Fruit fly (Drosophila melanogaster): ENCODE measurements around the gene snRNP-U1-C.
A peak's percentile ranks its signal among the peaks of the same experiment; 100 is the strongest.

snRNP-U1-C gene

DNA sequence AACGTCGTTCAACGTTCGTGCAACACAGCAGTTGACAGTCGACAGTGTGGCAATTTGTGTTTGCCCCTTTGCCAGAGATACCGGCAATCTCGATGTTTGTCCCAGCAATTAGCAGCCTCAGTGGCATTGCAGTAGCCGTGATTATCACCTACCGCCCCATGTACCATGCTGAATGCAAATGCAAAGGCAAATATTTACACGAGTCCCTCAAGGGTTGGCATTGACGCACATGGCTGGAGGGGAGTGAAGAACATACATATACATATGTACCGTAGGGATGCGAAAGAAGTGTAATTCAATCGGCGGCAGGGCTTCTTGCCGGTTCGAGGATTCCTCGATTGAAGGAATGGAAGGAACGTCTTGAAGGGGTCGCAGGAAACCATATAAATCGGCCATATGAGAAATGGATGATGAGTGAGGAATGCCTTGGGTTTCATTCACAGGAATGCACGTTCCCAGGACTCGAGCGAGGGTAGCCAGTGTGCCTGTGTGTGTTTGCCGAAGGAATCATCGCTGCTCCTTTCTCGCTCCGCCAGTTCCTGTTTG, 16.5 kb upstream of the snRNP-U1-C start (continued):
- TF ChIP-seq ara (GFP tag; IDR thresholded peaks at IDR 0.05) (0 out of 2 replicates have a peak, but pooled peaks have one; percentile 33), CG15696 (tag; optimal IDR thresholded peaks at IDR 0.05) (peak; percentile 18), CG32767 (GFP tag; IDR thresholded peaks at IDR 0.05) (no peak), Usf (GFP tag; optimal IDR thresholded peaks at IDR 0.05) (no peak), crol (GFP tag; IDR thresholded peaks at IDR 0.05) (peak; percentile 22; the same call in 1 of the 2 replicates), dimm (GFP tag; IDR thresholded peaks at IDR 0.05) (no peak), nom (GFP tag; optimal IDR thresholded peaks at IDR 0.05) (peak; percentile 2), Ssrp (tag; optimal IDR thresholded peaks at IDR 0.05) (no peak), Hr78 (GFP tag; optimal IDR thresholded peaks at IDR 0.05) (peak in 1 of 2 experiments; percentile 6), CG7839 (tag; optimal IDR thresholded peaks at IDR 0.05) (no peak), gce (GFP tag; IDR thresholded peaks at IDR 0.05) (no peak), ci (GFP tag; IDR thresholded peaks at IDR 0.05) (0 out of 3 replicates have a peak, but pooled peaks have one; percentile 38), fd102C (GFP tag; optimal IDR thresholded peaks at IDR 0.05) (peak; percentile 24), CG2199 (GFP tag; IDR thresholded peaks at IDR 0.05) (no peak), mam (GFP tag; optimal IDR thresholded peaks at IDR 0.05) (no peak), CG8281 (tag; optimal IDR thresholded peaks at IDR 0.05) (no peak), nerfin-1 (tag; optimal IDR thresholded peaks at IDR 0.05) (peak; percentile 56), CTCF (GFP tag; optimal IDR thresholded peaks at IDR 0.05) (no peak), grn (GFP tag; optimal IDR thresholded peaks at IDR 0.05) (no peak), aop (GFP tag; IDR thresholded peaks at IDR 0.05) (no peak), Sry-δ (GFP tag; optimal IDR thresholded peaks at IDR 0.05) (no peak), dmrt11E (tag; optimal IDR thresholded peaks at IDR 0.05) (peak; percentile 15), fd64A (GFP tag; optimal IDR thresholded peaks at IDR 0.05) (peak; percentile 50), Dad (GFP tag; optimal IDR thresholded peaks at IDR 0.05) (no peak), sens (GFP tag) (peak; percentile 40), CG17612 (GFP tag; IDR thresholded peaks at IDR 0.05) (no peak), wdn (GFP tag; IDR thresholded peaks at IDR 0.05) (no peak), odd (GFP tag; optimal IDR thresholded peaks at IDR 0.05) (peak; percentile 17), CG3407 (GFP tag; optimal IDR thresholded peaks at IDR 0.05) (peak; percentile 2), eyg (GFP tag; optimal IDR thresholded peaks at IDR 0.05) (no peak), CG2202 (tag; optimal IDR thresholded peaks at IDR 0.05) (no peak), Optix (GFP tag; IDR thresholded peaks at IDR 0.05) (no peak), Kr (GFP tag; optimal IDR thresholded peaks at IDR 0.05) (peak; percentile 65), CG6813 (GFP tag; optimal IDR thresholded peaks at IDR 0.05) (peak; percentile 51), ac (GFP tag; optimal IDR thresholded peaks at IDR 0.05) (peak; percentile 33), CG2875 (GFP tag; optimal IDR thresholded peaks at IDR 0.05) (peak; percentile 4), CG8290 (GFP tag; optimal IDR thresholded peaks at IDR 0.05) (no peak), CG8290 (tag; optimal IDR thresholded peaks at IDR 0.05) (peak in 1 of 2 experiments; percentile 11), pros (GFP tag; optimal IDR thresholded peaks at IDR 0.05) (peak; percentile 93), CG11504 (tag; optimal IDR thresholded peaks at IDR 0.05) (peak; percentile 9), chinmo (GFP tag; IDR thresholded peaks at IDR 0.05; ENCODE audit: partially characterized antibody) (0 out of 4 replicates have a peak, but pooled peaks have one; percentile 23), Med (GFP tag) (peak; percentile 54), CG15479 (GFP tag; optimal IDR thresholded peaks at IDR 0.05) (peak; percentile 21), CG8089 (GFP tag; optimal IDR thresholded peaks at IDR 0.05) (no peak), CG2129 (GFP tag; IDR thresholded peaks at IDR 0.05; ENCODE audit: partially characterized antibody) (no peak), CG6175 (GFP tag; IDR thresholded peaks at IDR 0.05) (no peak), cg (GFP tag; optimal IDR thresholded peaks at IDR 0.05) (peak; percentile 10), gcm2 (GFP tag; optimal IDR thresholded peaks at IDR 0.05) (no peak), dan (GFP tag; IDR thresholded peaks at IDR 0.05) (no peak), CG33557 (GFP tag; optimal IDR thresholded peaks at IDR 0.05) (peak; percentile 17), ssp (GFP tag; IDR thresholded peaks at IDR 0.05) (no peak)

Measured in whole organism, embryonic.